Fruit fly (Drosophila melanogaster) whole organism, wandering third instar larva: ENCODE results near the gene fy.
A peak's percentile ranks its signal among the peaks of the same experiment; 100 is the strongest.

Source experiments
- Abd-B ChIP-seq: fragments of >200 bp; optimal IDR thresholded peaks from 2 replicates; lab custom pipeline; 2017; ENCODE audit warnings: missing biosample characterization, missing genetic modification characterization
- CG9705 ChIP-seq: fragments of 200-800 bp; sonication (Bioruptor generic); optimal IDR thresholded peaks from 2 replicates; lab custom pipeline; 2018; ENCODE audit warnings: missing biosample characterization, mild to moderate bottlenecking, missing genetic modification characterization
- Dif ChIP-seq: fragments of 200-275, 200-300 bp; sonication (Bioruptor generic); optimal IDR thresholded peaks from 2 replicates; lab custom pipeline; 2018; ENCODE audit warnings: missing biosample characterization, missing genetic modification characterization; ENCODE audit not compliant: partially characterized antibody
- GATAd ChIP-seq: sonication (Bioruptor generic); optimal IDR thresholded peaks from 2 replicates; lab custom pipeline; 2016; ENCODE audit warnings: missing biosample characterization, missing genetic modification characterization
- HLH106 ChIP-seq: fragments of 200-800 bp; optimal IDR thresholded peaks from 3 replicates; lab custom pipeline; 2019; ENCODE audit warnings: missing biosample characterization, mild to moderate bottlenecking, missing genetic modification characterization, moderate library complexity
- Hnf4 ChIP-seq: fragments of 200-800 bp; sonication (Bioruptor generic); optimal IDR thresholded peaks from 2 replicates; lab custom pipeline; 2016; ENCODE audit warnings: missing biosample characterization, mild to moderate bottlenecking, missing genetic modification characterization
- Hr83 ChIP-seq: fragments of 200-300 bp; sonication (Bioruptor generic); optimal IDR thresholded peaks from 2 replicates; lab custom pipeline; 2016; ENCODE audit warnings: missing biosample characterization, mild to moderate bottlenecking, missing genetic modification characterization, moderate library complexity; ENCODE audit not compliant: poor library complexity, severe bottlenecking
- Jra ChIP-seq: sonication (Bioruptor generic); optimal IDR thresholded peaks from 2 replicates; lab custom pipeline; 2016; ENCODE audit warnings: missing biosample characterization, missing genetic modification characterization
- Mio ChIP-seq: sonication (Bioruptor generic); optimal IDR thresholded peaks from 2 replicates; lab custom pipeline; 2016; ENCODE audit warnings: missing biosample characterization, missing genetic modification characterization
- Myc ChIP-seq: fragments of >200 bp; optimal IDR thresholded peaks from 2 replicates; lab custom pipeline; 2017
- N ChIP-seq: fragments of >200 bp; optimal IDR thresholded peaks from 2 replicates; lab custom pipeline; 2018; ENCODE audit warnings: missing biosample characterization, missing external identifiers, missing genetic modification characterization
- Rel ChIP-seq, 2 experiments: fragments of 200-800 bp; sonication (Bioruptor generic) in 1 of 2; optimal IDR thresholded peaks; 2 replicates in 1 of 2; 3 replicates in 1 of 2; lab custom pipeline; 2016 to 2019; ENCODE audit warnings: mild to moderate bottlenecking in 2 of 2, missing biosample characterization in 2 of 2, missing genetic modification characterization in 2 of 2, moderate library complexity in 1 of 2
- Sp1 ChIP-seq: fragments of 200-800 bp; sonication (Bioruptor generic); optimal IDR thresholded peaks from 3 replicates; lab custom pipeline; 2019; ENCODE audit warnings: missing biosample characterization, mild to moderate bottlenecking, missing genetic modification characterization, moderate library complexity
- Vsx2 ChIP-seq: fragments of 200-300, 225-300 bp; sonication (Bioruptor generic); optimal IDR thresholded peaks from 2 replicates; lab custom pipeline; 2018; ENCODE audit warnings: missing biosample characterization, missing genetic modification characterization; ENCODE audit not compliant: partially characterized antibody
- br ChIP-seq: fragments of 200-800 bp; sonication (Bioruptor generic); optimal IDR thresholded peaks from 2 replicates; lab custom pipeline; 2016; ENCODE audit warnings: missing biosample characterization, missing genetic modification characterization
- brk ChIP-seq: fragments of 200-800 bp; sonication (Bioruptor generic); optimal IDR thresholded peaks from 2 replicates; lab custom pipeline; 2016; ENCODE audit warnings: missing biosample characterization, mild to moderate bottlenecking, missing genetic modification characterization
- dl ChIP-seq, 2 experiments: fragments of 175-275, 200-275 bp in 1 of 2; fragments of 200-275 bp in 1 of 2; sonication (Bioruptor generic); optimal IDR thresholded peaks; lab custom pipeline; 2018; ENCODE audit warnings: mild to moderate bottlenecking in 2 of 2, missing biosample characterization in 2 of 2, missing genetic modification characterization in 2 of 2, moderate library complexity in 2 of 2; ENCODE audit not compliant: partially characterized antibody in 2 of 2, insufficient read depth in 1 of 2
- dmrt93B ChIP-seq: fragments of 200-800 bp; sonication (Bioruptor generic); optimal IDR thresholded peaks from 2 replicates; lab custom pipeline; 2018; ENCODE audit warnings: missing biosample characterization, mild to moderate bottlenecking, missing genetic modification characterization
- dsf ChIP-seq: sonication (Bioruptor generic); optimal IDR thresholded peaks from 2 replicates; lab custom pipeline; 2016; ENCODE audit warnings: missing biosample characterization, missing genetic modification characterization, borderline replicate concordance
- fru ChIP-seq: fragments of 200-800 bp; sonication (Bioruptor generic); optimal IDR thresholded peaks from 3 replicates; lab custom pipeline; 2016; ENCODE audit warnings: missing biosample characterization, mild to moderate bottlenecking, missing genetic modification characterization
- h ChIP-seq: fragments of 200-800 bp; sonication (Bioruptor generic); optimal IDR thresholded peaks from 3 replicates; lab custom pipeline; 2016; ENCODE audit warnings: missing biosample characterization, mild to moderate bottlenecking, missing genetic modification characterization
- lola ChIP-seq: fragments of >200 bp; optimal IDR thresholded peaks from 2 replicates; lab custom pipeline; 2017; ENCODE audit warnings: missing biosample characterization, missing genetic modification characterization
- pan ChIP-seq: fragments of >200 bp; optimal IDR thresholded peaks from 2 replicates; lab custom pipeline; 2017
- psq ChIP-seq: fragments of 200-800 bp; sonication (Bioruptor generic); optimal IDR thresholded peaks from 3 replicates; lab custom pipeline; 2017; ENCODE audit warnings: missing biosample characterization, mild to moderate bottlenecking, missing genetic modification characterization, moderate library complexity
- rgr ChIP-seq: fragments of 200-800 bp; sonication (Bioruptor generic); optimal IDR thresholded peaks from 3 replicates; lab custom pipeline; 2016; ENCODE audit warnings: missing biosample characterization, mild to moderate bottlenecking, missing genetic modification characterization
- sage ChIP-seq: fragments of 200-800 bp; sonication (Bioruptor generic); optimal IDR thresholded peaks from 2 replicates; lab custom pipeline; 2016; ENCODE audit warnings: missing biosample characterization, mild to moderate bottlenecking, missing genetic modification characterization
- sv ChIP-seq: fragments of 200-800 bp; sonication (Bioruptor generic); optimal IDR thresholded peaks from 3 replicates; lab custom pipeline; 2016; ENCODE audit warnings: missing biosample characterization, missing genetic modification characterization
- tai ChIP-seq: sonication (Bioruptor generic); optimal IDR thresholded peaks from 2 replicates; lab custom pipeline; 2016; ENCODE audit warnings: missing biosample characterization, missing genetic modification characterization
- woc ChIP-seq: sonication (Bioruptor generic); optimal IDR thresholded peaks from 2 replicates; lab custom pipeline; 2016; ENCODE audit warnings: missing biosample characterization, mild to moderate bottlenecking, missing genetic modification characterization

The fy gene

DNA sequence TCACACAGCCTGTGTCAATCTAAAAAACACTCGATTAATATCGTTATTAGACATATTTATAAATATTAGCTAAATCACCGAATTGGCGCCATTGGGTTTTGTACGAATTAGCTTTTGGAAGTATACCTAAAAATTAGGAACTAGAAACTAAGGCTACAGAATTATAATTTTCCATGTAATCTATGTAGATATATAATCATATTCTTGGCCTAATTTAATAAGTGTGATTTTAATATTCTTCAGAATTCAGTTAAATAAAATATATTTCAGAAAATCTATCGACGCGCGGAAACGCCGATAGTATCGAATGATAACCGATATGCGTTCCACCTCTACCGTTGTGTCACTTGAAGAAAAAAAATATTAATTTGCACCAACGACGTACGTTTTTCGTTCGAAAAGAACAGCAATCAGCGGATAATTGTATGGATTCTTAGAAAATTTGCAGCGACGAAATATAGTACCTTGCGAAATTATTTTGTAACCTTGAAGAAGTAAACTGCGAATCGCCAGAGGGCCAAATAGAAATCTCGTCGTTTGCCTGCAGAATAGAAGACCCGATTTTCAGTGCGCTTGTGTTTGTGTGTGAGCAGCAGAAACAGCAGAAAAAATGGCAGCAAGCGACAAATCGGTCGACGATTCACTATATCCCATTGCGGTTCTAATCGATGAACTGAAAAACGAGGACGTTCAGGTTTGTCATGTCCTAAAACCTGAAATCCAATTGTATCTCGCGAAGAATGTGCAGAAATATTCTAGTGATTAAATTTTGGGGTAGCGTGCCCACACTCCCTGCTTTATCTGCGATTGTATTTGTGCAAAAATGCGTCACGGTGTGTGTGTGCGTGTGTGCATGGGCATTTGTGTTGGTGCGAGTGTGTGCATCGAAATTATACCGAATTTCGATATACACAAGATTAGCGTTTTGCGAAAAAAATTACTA lies 37.1 kb downstream of the fy start, which contains the start of gene Pp2A-29B (continued):
- TF ChIP-seq Mio (GFP tag; lab: Kevin White, UChicago) (no peak), HLH106 (tag; lab: Kevin White, UChicago) (peak; percentile 49), fru (GFP tag; lab: Kevin White, UChicago) (peak; percentile 23), psq (GFP tag; lab: Kevin White, UChicago) (no peak), woc (GFP tag; lab: Kevin White, UChicago) (peak; percentile 59), pan (lab: Kevin White, UChicago) (no peak), Sp1 (GFP tag; lab: Kevin White, UChicago) (peak; percentile 33), Jra (GFP tag; lab: Kevin White, UChicago) (peak; percentile 63)

DNA sequence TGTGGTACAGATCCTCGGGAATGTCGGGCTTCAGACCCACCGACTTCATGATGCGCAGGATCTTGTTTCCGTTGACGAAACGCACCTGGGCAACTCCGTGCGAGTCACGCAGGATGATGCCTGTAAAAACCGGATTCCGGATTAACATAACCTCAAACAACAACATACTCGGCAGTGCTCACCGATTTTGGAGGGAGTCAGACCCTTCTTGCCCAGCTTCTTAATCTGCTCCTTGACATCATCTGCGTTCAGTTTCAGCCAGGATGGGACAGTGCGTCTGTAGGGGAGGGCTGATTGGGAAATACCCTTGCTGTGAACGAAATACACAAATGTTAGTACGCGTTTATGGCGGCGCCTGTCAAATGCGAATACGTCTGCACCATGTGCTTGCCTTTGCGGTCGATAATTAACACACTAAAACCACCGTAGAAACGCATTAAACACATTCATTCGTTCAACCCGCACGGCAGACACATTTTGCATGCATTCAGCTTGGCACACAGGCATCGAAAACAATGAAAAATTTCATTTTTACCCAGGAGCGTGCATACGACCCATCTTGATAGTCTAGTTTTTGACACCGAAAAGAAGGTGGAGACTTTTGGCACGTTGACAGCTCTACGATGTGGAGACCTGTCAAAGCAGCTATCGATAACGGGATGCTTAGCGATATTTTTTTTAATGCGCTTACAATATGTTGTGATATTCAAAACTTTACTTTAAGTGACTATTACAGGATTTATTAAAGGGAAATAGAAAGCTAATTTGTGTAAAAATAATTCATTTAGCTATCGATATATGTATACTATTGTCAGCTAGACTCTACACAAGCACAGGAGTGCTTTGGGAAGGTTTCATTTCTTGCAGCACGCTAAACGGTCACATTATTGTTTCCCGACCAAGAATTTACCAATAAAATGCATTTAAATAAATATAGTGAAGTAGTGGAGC lies 38.8 kb downstream of the fy start, which contains the start of the genes RpS13 and CSN8:
Gene RpS13 (minus strand): TSS at position 657 of the 951 bp plus-strand sequence.
Gene CSN8 (plus strand): TSS at position 850 of the 951 bp plus-strand sequence.
- TF ChIP-seq dsf (GFP tag; lab: Kevin White, UChicago) = no peak
- TF ChIP-seq rgr (GFP tag; lab: Kevin White, UChicago) = peak; percentile 36
- peak; percentile 62 for TF ChIP-seq Myc (lab: Kevin White, UChicago)
- peak; percentile 32 for TF ChIP-seq Hnf4 (GFP tag; lab: Kevin White, UChicago)
- TF ChIP-seq sage (GFP tag; lab: Kevin White, UChicago) = no peak
- no peak for TF ChIP-seq Rel (GFP tag; optimal IDR thresholded peaks at IDR 0.05; lab: Kevin White, UChicago)
- peak; percentile 3 for TF ChIP-seq Rel (tag; optimal IDR thresholded peaks at IDR 0.05; lab: Kevin White, UChicago)
- TF ChIP-seq fru (GFP tag; lab: Kevin White, UChicago) = peak; percentile 20
- no peak for TF ChIP-seq Hr83 (GFP tag; lab: Kevin White, UChicago)
- peak; percentile 9 for TF ChIP-seq CG9705 (GFP tag; lab: Kevin White, UChicago)
- TF ChIP-seq woc (GFP tag; lab: Kevin White, UChicago) = peak; percentile 7
- TF ChIP-seq pan (lab: Kevin White, UChicago) = no peak
- no peak for TF ChIP-seq Abd-B (GFP tag; lab: Kevin White, UChicago)
- no peak for TF ChIP-seq lola
- TF ChIP-seq br (GFP tag; lab: Kevin White, UChicago) = no peak
- peak; percentile 58 for TF ChIP-seq h
- no peak for TF ChIP-seq GATAd (GFP tag; lab: Kevin White, UChicago)
- TF ChIP-seq Mio (GFP tag; lab: Kevin White, UChicago) = no peak
- TF ChIP-seq tai = peak; percentile 48
- TF ChIP-seq psq (GFP tag; lab: Kevin White, UChicago) = no peak
- peak; percentile 58 for TF ChIP-seq Sp1 (GFP tag; lab: Kevin White, UChicago)
- no peak for TF ChIP-seq dmrt93B (GFP tag; lab: Kevin White, UChicago)
- TF ChIP-seq brk (GFP tag; lab: Kevin White, UChicago) = peak; percentile 38

- no peak for TF ChIP-seq sv
- TF ChIP-seq Hnf4 (GFP tag; lab: Kevin White, UChicago) = no peak
- no peak for TF ChIP-seq br (GFP tag; lab: Kevin White, UChicago)
- no peak for TF ChIP-seq pan (lab: Kevin White, UChicago)
- TF ChIP-seq dl (GFP tag; optimal IDR thresholded peaks at IDR 0.05; lab: Kevin White, UChicago; ENCODE audit: insufficient read depth in 1 of 2, partially characterized antibody in 2 of 2) = no peak
- TF ChIP-seq fru (GFP tag; lab: Kevin White, UChicago) = no peak
- no peak for TF ChIP-seq Vsx2 (GFP tag; lab: Kevin White, UChicago)
- TF ChIP-seq Dif = no peak
- no peak for TF ChIP-seq psq (GFP tag; lab: Kevin White, UChicago)
- no peak for TF ChIP-seq Mio (GFP tag; lab: Kevin White, UChicago)
- TF ChIP-seq dsf (GFP tag; lab: Kevin White, UChicago) = no peak
- no peak for TF ChIP-seq lola
- TF ChIP-seq N = no peak
- TF ChIP-seq rgr (GFP tag; lab: Kevin White, UChicago) = no peak
- no peak for TF ChIP-seq Abd-B (GFP tag; lab: Kevin White, UChicago)
Measured at dm6 chr2L:8362955-8363285, 40.2 kb downstream of the fy start.
